Fruit fly (Drosophila melanogaster): ENCODE measurements around the gene Prosbeta4.
A peak's percentile ranks its signal among the peaks of the same experiment; 100 is the strongest.

Prosbeta4 gene

DNA sequence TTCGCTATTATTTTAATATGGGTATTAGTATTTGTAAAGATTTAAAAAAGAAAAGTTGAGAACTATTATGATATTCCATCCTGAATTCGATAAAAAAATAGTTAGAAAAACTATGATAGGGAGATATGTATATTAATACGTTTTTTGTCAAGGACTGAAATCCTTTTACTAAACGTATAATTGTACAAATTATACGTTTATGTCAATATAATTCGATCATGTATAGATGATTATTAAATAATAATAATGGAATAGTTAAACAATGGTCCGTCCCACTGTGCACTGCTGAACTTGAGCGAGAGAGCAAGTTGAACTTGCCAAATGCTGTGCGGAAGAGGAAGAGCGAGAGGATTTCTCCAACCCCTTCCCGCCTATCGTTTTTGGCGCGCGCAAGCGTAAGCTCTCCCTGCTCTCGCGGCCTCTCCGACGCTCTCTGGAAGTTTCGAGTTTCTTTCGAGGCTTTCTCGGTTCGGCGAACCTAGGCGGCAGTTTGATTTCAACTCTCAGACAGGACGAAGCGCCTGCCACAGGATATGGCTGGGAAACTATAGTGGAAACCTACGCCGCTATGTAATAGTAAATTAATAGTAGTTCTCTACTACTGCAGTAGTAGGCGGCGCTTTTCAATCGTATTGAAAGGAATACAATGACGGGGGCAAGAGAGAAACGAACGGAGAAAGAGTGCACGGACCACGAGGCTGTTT, 46.9 kb downstream of the Prosbeta4 start (continued):
- TF ChIP-seq CG2678 (tag; optimal IDR thresholded peaks at IDR 0.05) (peak; percentile 89), scrt (GFP tag; optimal IDR thresholded peaks at IDR 0.05) (peak; percentile 15), trh (GFP tag; optimal IDR thresholded peaks at IDR 0.05) (peak; percentile 20), twi (tag; optimal IDR thresholded peaks at IDR 0.05) (peak; percentile 15), CG7556 (GFP tag; optimal IDR thresholded peaks at IDR 0.05) (peak; percentile 80), Neu2 (GFP tag; optimal IDR thresholded peaks at IDR 0.05; ENCODE audit: borderline replicate concordance) (no peak), danr (GFP tag; IDR thresholded peaks at IDR 0.05) (0 out of 2 replicates have a peak, but pooled peaks have one; percentile 5), trem (tag; optimal IDR thresholded peaks at IDR 0.05) (peak; percentile 49), sisA (GFP tag; IDR thresholded peaks at IDR 0.05) (peak; percentile 39), CG15011 (GFP tag; optimal IDR thresholded peaks at IDR 0.05) (peak; percentile 60), Ssrp (tag; optimal IDR thresholded peaks at IDR 0.05) (peak; percentile 57), ssp (GFP tag; IDR thresholded peaks at IDR 0.05) (no peak; the same call in 1 of the 2 replicates), Opbp (GFP tag; IDR thresholded peaks at IDR 0.05; ENCODE audit: partially characterized antibody) (no peak), CHES-1-like (GFP tag; optimal IDR thresholded peaks at IDR 0.05) (no peak), crc (GFP tag; optimal IDR thresholded peaks at IDR 0.05) (no peak), abd-A (tag; optimal IDR thresholded peaks at IDR 0.05) (peak; percentile 83), lmd (GFP tag; IDR thresholded peaks at IDR 0.05) (peak; percentile 52), CG4707 (GFP tag; optimal IDR thresholded peaks at IDR 0.05) (peak; percentile 65), CG4328 (GFP tag; optimal IDR thresholded peaks at IDR 0.05) (peak; percentile 6), CG10267 (tag; optimal IDR thresholded peaks at IDR 0.05) (peak; percentile 64), Dref (GFP tag; IDR thresholded peaks at IDR 0.05) (no peak), cas (GFP tag; IDR thresholded peaks at IDR 0.05) (no peak), Taf1 (GFP tag; IDR thresholded peaks at IDR 0.05) (no peak), Vsx1 (GFP tag; optimal IDR thresholded peaks at IDR 0.05) (no peak), CG6683 (GFP tag; optimal IDR thresholded peaks at IDR 0.05) (peak; percentile 46), Bdp1 (GFP tag; optimal IDR thresholded peaks at IDR 0.05) (no peak), tup (GFP tag; optimal IDR thresholded peaks at IDR 0.05) (no peak), Chrac-16 (GFP tag; optimal IDR thresholded peaks at IDR 0.05) (no peak), sob (GFP tag; IDR thresholded peaks at IDR 0.05) (no peak), CG2120 (GFP tag; optimal IDR thresholded peaks at IDR 0.05) (peak; percentile 32), CG11247 (GFP tag; IDR thresholded peaks at IDR 0.05) (no peak), fru (optimal IDR thresholded peaks at IDR 0.05) (no peak), CG6689 (GFP tag; IDR thresholded peaks at IDR 0.05) (peak; percentile 30; the same call in 1 of the 2 replicates), cad (GFP tag; optimal IDR thresholded peaks at IDR 0.05) (no peak), sug (tag; optimal IDR thresholded peaks at IDR 0.05) (peak; percentile 62), CG16813 (GFP tag; IDR thresholded peaks at IDR 0.05; ENCODE audit: partially characterized antibody) (no peak), HLH54F (GFP tag; optimal IDR thresholded peaks at IDR 0.05) (no peak), CG17385 (GFP tag; optimal IDR thresholded peaks at IDR 0.05) (peak; percentile 78), B-H2 (GFP tag; optimal IDR thresholded peaks at IDR 0.05) (peak; percentile 31), Abd-B (GFP tag; optimal IDR thresholded peaks at IDR 0.05) (peak; percentile 58), CG10431 (GFP tag; optimal IDR thresholded peaks at IDR 0.05) (no peak), stwl (tag; optimal IDR thresholded peaks at IDR 0.05) (no peak), CG9817 (tag; optimal IDR thresholded peaks at IDR 0.05) (peak; percentile 40), ftz-f1 (GFP tag; optimal IDR thresholded peaks at IDR 0.05) (no peak), TFAM (GFP tag; optimal IDR thresholded peaks at IDR 0.05) (no peak), Pdp1 (GFP tag; optimal IDR thresholded peaks at IDR 0.05) (no peak), vvl (GFP tag; IDR thresholded peaks at IDR 0.05) (no peak), dmrt99B (tag; optimal IDR thresholded peaks at IDR 0.05) (peak; percentile 80), oc (tag; optimal IDR thresholded peaks at IDR 0.05) (peak; percentile 50), CG6272 (GFP tag; IDR thresholded peaks at IDR 0.05) (no peak)

Data from whole organism, embryonic.